Worm (Caenorhabditis elegans): Measurements from ENCODE around the gene T19H12.15.

DNA sequence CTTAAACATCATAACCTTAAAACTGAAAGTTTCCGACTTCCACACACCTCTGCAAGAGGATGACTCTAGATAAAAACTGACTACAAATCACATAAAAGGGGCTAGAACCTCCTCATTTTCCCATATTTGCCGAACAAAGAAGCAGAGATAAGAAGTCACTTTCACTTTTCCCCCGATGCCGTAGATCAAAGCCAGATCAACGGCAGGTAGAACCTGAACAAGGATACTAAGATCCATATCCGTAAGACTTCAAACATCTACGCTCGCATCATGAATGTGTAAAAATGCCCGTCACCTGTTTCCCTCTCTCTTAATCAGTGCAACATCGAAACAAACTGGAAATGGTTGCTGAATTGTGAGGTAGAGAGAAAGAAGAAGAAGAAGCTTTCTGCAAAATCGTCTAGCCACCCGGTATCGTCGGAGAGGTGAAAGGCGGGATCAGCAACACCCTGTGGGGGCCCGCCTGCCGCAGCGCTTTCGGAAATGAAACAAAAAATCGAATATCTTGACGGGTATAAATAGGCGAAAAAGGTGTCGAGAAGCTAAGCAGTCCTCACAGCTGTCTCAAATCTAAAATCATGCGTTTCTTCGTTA is 39.6 kb upstream of the T19H12.15 start, which contains the start of gene C02E7.6:
- no peak for TF ChIP-seq fos-1 (tag; optimal IDR thresholded peaks at IDR 0.05)
- TF ChIP-seq nhr-12 (tag; optimal IDR thresholded peaks at IDR 0.05): no peak
- TF ChIP-seq ztf-11 (tag; optimal IDR thresholded peaks at IDR 0.05): no peak
- no peak for TF ChIP-seq elt-2 (tag; optimal IDR thresholded peaks at IDR 0.05)
- no peak for TF ChIP-seq snpc-4 (tag; optimal IDR thresholded peaks at IDR 0.05)
- no peak for TF ChIP-seq nhr-90 (tag; optimal IDR thresholded peaks at IDR 0.05; ENCODE audit: poor library complexity)
- TF ChIP-seq irx-1 (tag; optimal IDR thresholded peaks at IDR 0.05): no peak
- no peak for TF ChIP-seq mep-1 (tag; optimal IDR thresholded peaks at IDR 0.05)
- TF ChIP-seq nhr-85 (tag): no peak
- no peak for TF ChIP-seq egl-27 (tag; optimal IDR thresholded peaks at IDR 0.05)
- TF ChIP-seq ceh-88 (GFP tag; IDR thresholded peaks at IDR 0.05): no peak
- TF ChIP-seq nhr-20 (tag; optimal IDR thresholded peaks at IDR 0.05): no peak

Measured in whole organism, L1 larva.